Worm (Caenorhabditis elegans) whole organism, midembryonic: Measurements from ENCODE around the gene spig-4.

ENCODE experiments used
- T22C8.4 ChIP-seq: fragments of 200-800 bp; sonication (Bioruptor generic); IDR thresholded peaks from 2 replicates; pipeline ENCODE4 v1.3.6; 2022; ENCODE audit warnings: missing genetic modification characterization, missing compliant biosample characterization
- cog-1 ChIP-seq: sonication (generic microtip); optimal IDR thresholded peaks from 2 replicates; lab custom pipeline; 2016; ENCODE audit warnings: missing genetic modification characterization, missing compliant biosample characterization
- flt-1 ChIP-seq: fragments of 200-800 bp; sonication (Bioruptor generic); IDR thresholded peaks from 2 replicates; pipeline ENCODE4 v1.3.6; 2022; ENCODE audit warnings: missing genetic modification characterization, missing compliant biosample characterization
- klf-2 ChIP-seq: fragments of 200-800 bp; sonication (Bioruptor generic); conservative IDR thresholded peaks from 2 replicates; pipeline ENCODE4 v1.3.6; 2022; ENCODE audit warnings: missing genetic modification reagents, missing genetic modification characterization, missing compliant biosample characterization
- med-1 ChIP-seq: sonication (generic microtip); optimal IDR thresholded peaks from 2 replicates; lab custom pipeline; 2017; ENCODE audit warnings: missing genetic modification characterization, mild to moderate bottlenecking, missing compliant biosample characterization, antibody characterized with exemption, missing genetic modification reagents; ENCODE audit not compliant: insufficient read depth
- ref-1 ChIP-seq: fragments of 200-800 bp; sonication (Bioruptor generic); conservative IDR thresholded peaks from 2 replicates; pipeline ENCODE4 v1.3.6; 2022; ENCODE audit warnings: missing genetic modification reagents, missing genetic modification characterization, missing compliant biosample characterization
- tab-1 ChIP-seq: fragments of 200-800 bp; sonication (Bioruptor generic); IDR thresholded peaks from 2 replicates; pipeline ENCODE4 v1.3.6; 2022; ENCODE audit warnings: missing genetic modification characterization, missing compliant biosample characterization
- ztf-23 ChIP-seq: fragments of 200-800 bp; sonication (Bioruptor generic); IDR thresholded peaks from 2 replicates; pipeline ENCODE4 v1.3.6; 2022; ENCODE audit warnings: missing genetic modification reagents, missing genetic modification characterization, missing compliant biosample characterization
- ztf-29 ChIP-seq: fragments of 200-800 bp; sonication (Bioruptor generic); IDR thresholded peaks from 2 replicates; pipeline ENCODE4 v1.3.6; 2022; ENCODE audit warnings: missing genetic modification reagents, missing genetic modification characterization, missing compliant biosample characterization

ce11 chrV:14290636-14291035, 16.0 kb downstream of the spig-4 start, which contains the start of gene F14D7.18:
- no peak for TF ChIP-seq klf-2 (GFP tag; lab: Robert Waterston, UW)
- TF ChIP-seq T22C8.4 (GFP tag; lab: Robert Waterston, UW): no peak
- TF ChIP-seq ref-1: no peak
- no peak for TF ChIP-seq cog-1 (tag; lab: Kevin White, UChicago)
- no peak for TF ChIP-seq med-1 (GFP tag; lab: Kevin White, UChicago)
- TF ChIP-seq ztf-23 (GFP tag; lab: Robert Waterston, UW): no peak
- TF ChIP-seq tab-1 (GFP tag; lab: Robert Waterston, UW): no peak
- no peak for TF ChIP-seq ztf-29 (GFP tag; lab: Robert Waterston, UW)
- no peak for TF ChIP-seq flt-1 (GFP tag; lab: Robert Waterston, UW)
